Worm (Caenorhabditis elegans) whole organism, L1 larva: ENCODE data around the gene R07C12.3.
"Not testable (repeated sequence)": the region's sequence is repeated elsewhere in the genome, so short reads cannot be mapped to it uniquely, and the experiment has no call there.

Experiments
- C34B4.2 ChIP-seq: sonication (generic microtip); optimal IDR thresholded peaks from 2 replicates; lab custom pipeline; 2017; ENCODE audit warnings: mild to moderate bottlenecking, missing genetic modification characterization, missing compliant biosample characterization
- aly-2 ChIP-seq: fragments of 150-350 bp; optimal IDR thresholded peaks from 2 replicates; lab custom pipeline; 2014; ENCODE audit warnings: missing biosample characterization, missing genetic modification characterization
- ceh-82 ChIP-seq, 3 experiments: fragments of 150-350 bp in 1 of 3; sonication (generic microtip) in 2 of 3; optimal IDR thresholded peaks; 2 replicates each; lab custom pipeline; 2014 to 2017; ENCODE audit warnings: missing biosample characterization in 3 of 3, missing genetic modification characterization in 3 of 3
- lsy-2 ChIP-seq, 2 experiments: fragments of 150-350 bp; optimal IDR thresholded peaks; 2 replicates each; lab custom pipeline; 2014; ENCODE audit warnings: missing biosample characterization in 2 of 2, missing genetic modification characterization in 2 of 2
- mdl-1 ChIP-seq, 2 experiments: fragments of 150-350 bp; optimal IDR thresholded peaks; 2 replicates each; lab custom pipeline; 2014 to 2017; ENCODE audit warnings: missing biosample characterization in 2 of 2, missing genetic modification characterization in 2 of 2, inconsistent platforms in 1 of 2
- nhr-20 ChIP-seq: sonication (generic microtip); optimal IDR thresholded peaks from 2 replicates; lab custom pipeline; 2016; ENCODE audit warnings: mild to moderate bottlenecking, missing genetic modification characterization, missing compliant biosample characterization
- nhr-237 ChIP-seq: fragments of 150-350 bp; optimal IDR thresholded peaks from 2 replicates; lab custom pipeline; 2014; ENCODE audit warnings: missing biosample characterization, missing genetic modification characterization
- nhr-77 ChIP-seq: fragments of 150-350 bp; optimal IDR thresholded peaks from 2 replicates; lab custom pipeline; 2014; ENCODE audit warnings: missing biosample characterization, missing genetic modification characterization
- pag-3 ChIP-seq: sonication (generic microtip); optimal IDR thresholded peaks from 2 replicates; lab custom pipeline; 2017; ENCODE audit warnings: missing genetic modification characterization, mild to moderate bottlenecking, missing compliant biosample characterization, antibody characterized with exemption, borderline replicate concordance; ENCODE audit not compliant: insufficient read depth
- pqm-1 ChIP-seq: sonication (generic microtip); optimal IDR thresholded peaks from 3 replicates; lab custom pipeline; 2017; ENCODE audit warnings: missing biosample characterization, missing genetic modification characterization
- snpc-4 ChIP-seq: fragments of 150-350 bp; optimal IDR thresholded peaks from 2 replicates; lab custom pipeline; 2014; ENCODE audit warnings: missing biosample characterization, missing genetic modification characterization
- sptf-1 ChIP-seq: fragments of 150-350 bp; optimal IDR thresholded peaks from 2 replicates; lab custom pipeline; 2014; ENCODE audit warnings: missing biosample characterization, missing genetic modification characterization

ce11 chrIV:4186099-4186498 is 41.2 kb downstream of the R07C12.3 start, which contains the start of gene K08D10.11:
- TF ChIP-seq pqm-1 (tag; lab: Kevin White, UChicago); C34B4.2; aly-2 (tag; lab: Kevin White, UChicago); snpc-4 (tag; lab: Kevin White, UChicago); sptf-1 (tag; lab: Kevin White, UChicago); lsy-2 (tag; optimal IDR thresholded peaks at IDR 0.05; lab: Kevin White, UChicago); mdl-1 (tag; optimal IDR thresholded peaks at IDR 0.05; lab: Kevin White, UChicago); nhr-77; nhr-20 (tag; lab: Kevin White, UChicago); nhr-237 (tag; lab: Kevin White, UChicago); pag-3; ceh-82 (tag; optimal IDR thresholded peaks at IDR 0.05; lab: Kevin White, UChicago): not testable (repeated sequence)
